Worm (Caenorhabditis elegans) whole organism, mixed stage, embryonic: ENCODE measurements around the gene ttr-14.

Source experiments
- M03D4.4 ChIP-seq: sonication (generic microtip); optimal IDR thresholded peaks from 2 replicates; lab custom pipeline; 2017; ENCODE audit warnings: mild to moderate bottlenecking, missing genetic modification characterization, missing compliant biosample characterization
- bed-3 ChIP-seq: fragments of 200-800 bp; sonication (Bioruptor generic); optimal IDR thresholded peaks from 3 replicates; lab custom pipeline; 2018; ENCODE audit warnings: mild to moderate bottlenecking, missing genetic modification characterization, moderate library complexity, missing compliant biosample characterization
- blmp-1 ChIP-seq: fragments of 150-350 bp; optimal IDR thresholded peaks from 2 replicates; lab custom pipeline; 2014; ENCODE audit warnings: missing biosample characterization, missing genetic modification characterization
- ceh-39 ChIP-seq: fragments of 150-350 bp; optimal IDR thresholded peaks from 2 replicates; lab custom pipeline; 2014; ENCODE audit warnings: missing biosample characterization, missing genetic modification characterization
- ceh-43 ChIP-seq: fragments of 200-800 bp; sonication (Bioruptor generic); optimal IDR thresholded peaks from 2 replicates; lab custom pipeline; 2018; ENCODE audit warnings: mild to moderate bottlenecking, missing genetic modification characterization, moderate library complexity, missing compliant biosample characterization
- ceh-83 ChIP-seq: fragments of 200-800 bp; sonication (Bioruptor generic); optimal IDR thresholded peaks from 2 replicates; lab custom pipeline; 2018; ENCODE audit warnings: mild to moderate bottlenecking, missing genetic modification characterization, missing compliant biosample characterization
- ces-1 ChIP-seq: fragments of 150-350 bp; optimal IDR thresholded peaks from 2 replicates; lab custom pipeline; 2014; ENCODE audit warnings: missing biosample characterization, missing genetic modification reagents, missing genetic modification characterization
- cnd-1 ChIP-seq: fragments of 200-800 bp; sonication (Bioruptor generic); optimal IDR thresholded peaks from 2 replicates; lab custom pipeline; 2018; ENCODE audit warnings: mild to moderate bottlenecking, missing genetic modification characterization, missing compliant biosample characterization
- drap-1 ChIP-seq: fragments of 200-800 bp; sonication (Bioruptor generic); optimal IDR thresholded peaks from 3 replicates; lab custom pipeline; 2018; ENCODE audit warnings: mild to moderate bottlenecking, missing genetic modification characterization, missing compliant biosample characterization
- elt-1 ChIP-seq: sonication (generic microtip); optimal IDR thresholded peaks from 2 replicates; lab custom pipeline; 2017; ENCODE audit warnings: missing genetic modification characterization, mild to moderate bottlenecking, missing compliant biosample characterization, antibody characterized with exemption, moderate library complexity, borderline replicate concordance; ENCODE audit not compliant: insufficient read depth
- elt-3 ChIP-seq: fragments of 150-350 bp; optimal IDR thresholded peaks from 2 replicates; lab custom pipeline; 2014; ENCODE audit warnings: missing biosample characterization, missing genetic modification characterization
- flh-1 ChIP-seq: fragments of 200-800 bp; sonication (Bioruptor generic); optimal IDR thresholded peaks from 2 replicates; lab custom pipeline; 2018; ENCODE audit warnings: mild to moderate bottlenecking, missing genetic modification characterization, moderate library complexity, missing compliant biosample characterization
- ham-2 ChIP-seq: fragments of 200-800 bp; sonication (Bioruptor generic); optimal IDR thresholded peaks from 2 replicates; lab custom pipeline; 2018; ENCODE audit warnings: mild to moderate bottlenecking, missing genetic modification characterization, missing compliant biosample characterization
- hlh-1 ChIP-seq: fragments of 150-350 bp; optimal IDR thresholded peaks from 2 replicates; lab custom pipeline; 2014; ENCODE audit warnings: missing biosample characterization, missing genetic modification reagents, missing genetic modification characterization
- lin-13 ChIP-seq: fragments of 150-350 bp; optimal IDR thresholded peaks from 2 replicates; lab custom pipeline; 2014; ENCODE audit warnings: missing biosample characterization, missing genetic modification characterization
- lin-32 ChIP-seq: fragments of 200-800 bp; sonication (Bioruptor generic); optimal IDR thresholded peaks from 2 replicates; lab custom pipeline; 2018; ENCODE audit warnings: mild to moderate bottlenecking, missing genetic modification characterization, missing compliant biosample characterization
- lsy-2 ChIP-seq: fragments of 150-350 bp; optimal IDR thresholded peaks from 2 replicates; lab custom pipeline; 2014; ENCODE audit warnings: missing biosample characterization, missing genetic modification characterization
- mab-5 ChIP-seq: fragments of 150-350 bp; optimal IDR thresholded peaks from 2 replicates; lab custom pipeline; 2014; ENCODE audit warnings: missing biosample characterization, missing genetic modification characterization
- mep-1 ChIP-seq: fragments of 150-350 bp; optimal IDR thresholded peaks from 2 replicates; lab custom pipeline; 2017; ENCODE audit warnings: missing biosample characterization, missing genetic modification reagents, missing genetic modification characterization, inconsistent platforms
- mls-2 ChIP-seq: sonication (generic microtip); optimal IDR thresholded peaks from 2 replicates; lab custom pipeline; 2016; ENCODE audit warnings: mild to moderate bottlenecking, missing genetic modification characterization, moderate library complexity, missing compliant biosample characterization
- nhr-12 ChIP-seq: fragments of 150-350 bp; optimal IDR thresholded peaks from 2 replicates; lab custom pipeline; 2014; ENCODE audit warnings: missing biosample characterization, missing genetic modification characterization
- nhr-2 ChIP-seq: fragments of 150-350 bp; optimal IDR thresholded peaks from 2 replicates; lab custom pipeline; 2014; ENCODE audit warnings: missing biosample characterization, missing genetic modification characterization
- nhr-237 ChIP-seq: fragments of 150-350 bp; optimal IDR thresholded peaks from 2 replicates; lab custom pipeline; 2014; ENCODE audit warnings: missing biosample characterization, missing genetic modification characterization
- nhr-28 ChIP-seq: fragments of 150-350 bp; optimal IDR thresholded peaks from 2 replicates; lab custom pipeline; 2014; ENCODE audit warnings: missing biosample characterization, missing genetic modification characterization
- nhr-76 ChIP-seq: sonication (generic microtip); optimal IDR thresholded peaks from 2 replicates; lab custom pipeline; 2017; ENCODE audit warnings: missing biosample characterization, missing genetic modification characterization
- pha-4 ChIP-seq: fragments of 150-350 bp; optimal IDR thresholded peaks from 2 replicates; lab custom pipeline; 2018; ENCODE audit warnings: missing biosample characterization, missing genetic modification reagents, missing genetic modification characterization
- sem-2 ChIP-seq: fragments of 200-800 bp; sonication (Bioruptor generic); optimal IDR thresholded peaks from 2 replicates; lab custom pipeline; 2018; ENCODE audit warnings: mild to moderate bottlenecking, missing genetic modification characterization, missing compliant biosample characterization
- snpc-4 ChIP-seq: fragments of 150-350 bp; optimal IDR thresholded peaks from 2 replicates; lab custom pipeline; 2014; ENCODE audit warnings: missing biosample characterization, missing genetic modification characterization
- sptf-1 ChIP-seq: sonication (generic microtip); optimal IDR thresholded peaks from 2 replicates; lab custom pipeline; 2017; ENCODE audit warnings: mild to moderate bottlenecking, missing genetic modification characterization, moderate library complexity, missing compliant biosample characterization
- tbx-8 ChIP-seq: fragments of 200-800 bp; sonication (Bioruptor generic); optimal IDR thresholded peaks from 2 replicates; lab custom pipeline; 2018; ENCODE audit warnings: mild to moderate bottlenecking, missing genetic modification characterization, moderate library complexity, missing compliant biosample characterization
- unc-120 ChIP-seq: sonication (generic microtip); optimal IDR thresholded peaks from 2 replicates; lab custom pipeline; 2017; ENCODE audit warnings: missing genetic modification characterization, missing compliant biosample characterization; ENCODE audit not compliant: poor library complexity, severe bottlenecking
- unc-39 ChIP-seq: fragments of 150-350 bp; optimal IDR thresholded peaks from 2 replicates; lab custom pipeline; 2014; ENCODE audit warnings: missing biosample characterization, missing genetic modification characterization
- unc-62 ChIP-seq: fragments of 150-350 bp; optimal IDR thresholded peaks from 2 replicates; lab custom pipeline; 2014; ENCODE audit warnings: missing biosample characterization, missing genetic modification reagents, missing genetic modification characterization
- zip-8 ChIP-seq: fragments of 150-350 bp; optimal IDR thresholded peaks from 2 replicates; lab custom pipeline; 2014; ENCODE audit warnings: missing biosample characterization, missing genetic modification characterization
- ztf-11 ChIP-seq: fragments of 150-350 bp; optimal IDR thresholded peaks from 2 replicates; lab custom pipeline; 2014; ENCODE audit warnings: missing biosample characterization, missing genetic modification characterization

Gene ttr-14

DNA sequence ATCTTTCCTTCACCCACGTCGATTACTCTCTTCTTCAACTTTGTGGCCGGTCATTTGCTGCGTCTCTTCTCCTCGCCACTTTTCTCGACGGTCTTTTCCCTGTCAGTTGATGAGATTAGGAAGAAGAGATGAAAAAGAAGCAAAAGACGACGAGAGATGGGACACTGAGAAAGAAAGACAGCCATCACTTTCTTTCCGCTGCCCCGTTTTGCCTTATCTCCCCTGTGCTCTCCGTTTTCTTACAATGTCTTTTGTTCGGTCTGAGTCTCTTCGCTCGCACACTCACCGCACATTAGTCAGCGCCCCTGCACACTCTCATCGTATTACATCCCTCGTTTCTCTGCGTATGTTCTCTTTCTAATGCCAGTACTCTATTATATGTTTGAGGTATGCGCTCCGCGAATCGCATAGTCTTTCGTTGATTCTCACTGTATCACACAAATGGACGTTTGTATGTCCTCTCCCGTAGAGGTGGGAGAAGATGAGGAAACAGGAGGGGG lies 21.1 kb upstream of the ttr-14 start:
- TF ChIP-seq nhr-28: peak; percentile 39
- TF ChIP-seq lin-13: no peak
- TF ChIP-seq nhr-237 (tag; lab: Kevin White, UChicago): peak; percentile 87
- no peak for TF ChIP-seq unc-39
- TF ChIP-seq tbx-8 (GFP tag; lab: Kevin White, UChicago): no peak
- TF ChIP-seq ces-1: peak; percentile 100
- TF ChIP-seq nhr-2 (tag; lab: Kevin White, UChicago): peak; percentile 97
- peak; percentile 68 for TF ChIP-seq mab-5 (tag; lab: Kevin White, UChicago)
- peak; percentile 47 for TF ChIP-seq drap-1 (GFP tag; lab: Kevin White, UChicago)
- peak; percentile 73 for TF ChIP-seq hlh-1 (tag; lab: Kevin White, UChicago)
- peak; percentile 76 for TF ChIP-seq ztf-11
- TF ChIP-seq cnd-1 (tag; lab: Kevin White, UChicago): peak; percentile 17
- peak; percentile 99 for TF ChIP-seq unc-62 (GFP tag; lab: Kevin White, UChicago)
- peak; percentile 66 for TF ChIP-seq elt-3 (tag; lab: Kevin White, UChicago)
- no peak for TF ChIP-seq lin-32 (GFP tag; lab: Kevin White, UChicago)
- TF ChIP-seq nhr-76 (tag; lab: Kevin White, UChicago): no peak
- no peak for TF ChIP-seq nhr-12 (tag; lab: Kevin White, UChicago)
- TF ChIP-seq bed-3 (GFP tag; lab: Kevin White, UChicago): no peak
- TF ChIP-seq ceh-43 (GFP tag; lab: Kevin White, UChicago): peak; percentile 20
- peak; percentile 68 for TF ChIP-seq blmp-1 (tag; lab: Kevin White, UChicago)
- TF ChIP-seq sem-2 (GFP tag; lab: Kevin White, UChicago): no peak
- peak; percentile 98 for TF ChIP-seq unc-120
- peak; percentile 62 for TF ChIP-seq M03D4.4 (tag; lab: Kevin White, UChicago)
- no peak for TF ChIP-seq flh-1
- no peak for TF ChIP-seq zip-8
- peak; percentile 58 for TF ChIP-seq lsy-2 (tag; lab: Kevin White, UChicago)
- peak; percentile 76 for TF ChIP-seq elt-1 (tag; lab: Kevin White, UChicago)
- peak; percentile 78 for TF ChIP-seq mls-2 (tag; lab: Kevin White, UChicago)
- TF ChIP-seq ceh-83 (GFP tag; lab: Kevin White, UChicago): no peak
- TF ChIP-seq snpc-4 (tag; lab: Kevin White, UChicago): no peak
- TF ChIP-seq mep-1 (tag; lab: Kevin White, UChicago): peak; percentile 84
- peak; percentile 70 for TF ChIP-seq pha-4
- TF ChIP-seq sptf-1 (tag; lab: Kevin White, UChicago): peak; percentile 4
- TF ChIP-seq ceh-39 (tag; lab: Kevin White, UChicago): peak; percentile 81
- peak; percentile 77 for TF ChIP-seq ham-2 (GFP tag; lab: Kevin White, UChicago)

DNA sequence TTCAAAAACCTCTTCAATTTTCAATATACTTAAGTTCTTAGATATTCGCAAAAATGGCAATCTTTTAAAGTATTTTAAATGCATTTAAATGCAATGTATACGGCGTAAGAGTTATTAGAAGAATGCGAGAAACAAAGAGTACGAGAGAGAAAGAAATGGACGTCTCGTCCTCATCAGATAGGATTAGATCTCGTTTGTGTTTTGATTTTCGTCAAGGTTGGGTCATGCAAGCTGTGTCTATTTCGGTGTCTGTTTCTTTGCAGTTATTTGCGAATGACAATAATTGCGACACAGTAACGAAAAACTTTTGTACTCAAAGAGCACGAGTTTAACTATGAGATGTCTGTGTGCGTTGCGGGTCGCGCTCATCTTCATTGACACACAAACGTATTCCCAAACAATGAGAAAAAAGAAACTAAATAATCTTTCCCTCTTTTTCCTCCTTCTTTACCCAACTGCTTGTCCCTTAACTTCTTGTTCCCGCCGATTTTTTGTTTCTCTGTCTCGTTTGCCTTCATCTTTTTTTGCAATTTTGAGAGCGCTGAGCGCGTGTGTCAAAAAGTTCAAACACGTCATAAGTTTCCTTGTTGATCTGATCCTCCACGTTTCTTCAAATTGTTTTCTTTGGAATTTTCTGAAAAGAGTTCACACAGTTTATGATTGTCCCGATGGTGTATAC lies 20.2 kb upstream of the ttr-14 start:
- TF ChIP-seq flh-1: no peak
- no peak for TF ChIP-seq drap-1 (GFP tag; lab: Kevin White, UChicago)
- TF ChIP-seq ces-1: peak; percentile 18
- TF ChIP-seq elt-1 (tag; lab: Kevin White, UChicago): peak; percentile 39
- TF ChIP-seq bed-3 (GFP tag; lab: Kevin White, UChicago): no peak
- no peak for TF ChIP-seq unc-62 (GFP tag; lab: Kevin White, UChicago)
- TF ChIP-seq unc-39: no peak
- no peak for TF ChIP-seq nhr-76 (tag; lab: Kevin White, UChicago)
- no peak for TF ChIP-seq zip-8
- TF ChIP-seq nhr-2 (tag; lab: Kevin White, UChicago): no peak
- no peak for TF ChIP-seq lin-32 (GFP tag; lab: Kevin White, UChicago)
- no peak for TF ChIP-seq lsy-2 (tag; lab: Kevin White, UChicago)

DNA sequence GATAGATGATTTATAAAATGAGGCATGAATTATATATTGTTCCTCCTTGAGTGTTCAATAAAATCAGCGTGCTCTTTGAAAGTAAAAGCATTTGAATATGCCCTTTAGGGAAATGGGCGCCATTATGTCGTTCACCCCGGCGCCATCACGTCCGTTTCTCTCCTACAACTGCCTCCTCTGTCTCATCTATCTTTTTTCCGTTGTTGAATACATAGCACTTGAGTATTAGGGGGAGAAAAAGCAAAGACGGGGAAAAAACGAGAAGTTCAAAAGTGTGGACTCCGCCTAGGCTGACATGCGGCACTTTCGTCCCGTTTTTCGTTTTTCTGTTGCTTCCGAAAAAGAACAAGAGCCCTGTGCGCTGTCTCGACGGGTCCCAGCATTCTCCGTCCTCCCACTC lies 19.6 kb upstream of the ttr-14 start:
- no peak for TF ChIP-seq blmp-1 (tag; lab: Kevin White, UChicago)
- no peak for TF ChIP-seq nhr-12 (tag; lab: Kevin White, UChicago)
- no peak for TF ChIP-seq ham-2 (GFP tag; lab: Kevin White, UChicago)
